Fruit fly (Drosophila melanogaster) whole organism, adult: ENCODE measurements around the gene CG33287.

Experiments used
- CG11617 ChIP-seq: fragments of 200-800 bp; sonication (Bioruptor generic); optimal IDR thresholded peaks from 2 replicates; lab custom pipeline; 2017; ENCODE audit warnings: mild to moderate bottlenecking, missing biosample characterization, missing genetic modification reagents, missing genetic modification characterization
- CG14711 ChIP-seq: fragments of 200-800 bp; sonication (Bioruptor generic); optimal IDR thresholded peaks from 2 replicates; lab custom pipeline; 2018; ENCODE audit warnings: missing biosample characterization, mild to moderate bottlenecking, missing genetic modification characterization, moderate library complexity
- CG33017 ChIP-seq: fragments of 200-800 bp; sonication (Bioruptor generic); optimal IDR thresholded peaks from 2 replicates; lab custom pipeline; 2018; ENCODE audit warnings: missing biosample characterization, mild to moderate bottlenecking, missing genetic modification characterization, moderate library complexity
- CG7045 ChIP-seq: fragments of 200-800 bp; sonication (Bioruptor generic); optimal IDR thresholded peaks from 2 replicates; lab custom pipeline; 2017; ENCODE audit warnings: missing biosample characterization, mild to moderate bottlenecking, missing genetic modification characterization
- CG7101 ChIP-seq: fragments of 200-800 bp; sonication (Bioruptor generic); optimal IDR thresholded peaks from 2 replicates; lab custom pipeline; 2018; ENCODE audit warnings: missing biosample characterization, mild to moderate bottlenecking, missing genetic modification characterization, moderate library complexity
- Clk ChIP-seq: fragments of 200-800 bp; sonication (Bioruptor generic); optimal IDR thresholded peaks from 2 replicates; lab custom pipeline; 2017; ENCODE audit warnings: missing biosample characterization, missing genetic modification characterization
- Crg-1 ChIP-seq: fragments of 200-800 bp; sonication (Bioruptor generic); optimal IDR thresholded peaks from 2 replicates; lab custom pipeline; 2016; ENCODE audit warnings: missing biosample characterization, missing genetic modification characterization
- Mnt ChIP-seq: fragments of 200-800 bp; sonication (Bioruptor generic); optimal IDR thresholded peaks from 2 replicates; lab custom pipeline; 2016; ENCODE audit warnings: missing biosample characterization, mild to moderate bottlenecking, missing genetic modification characterization
- cnc ChIP-seq, 2 experiments: fragments of >200 bp; optimal IDR thresholded peaks; 2 replicates each; lab custom pipeline; 2017
- kay ChIP-seq: fragments of 200-800 bp; sonication (Bioruptor generic); peaks from one replicate; lab custom pipeline; 2016; ENCODE audit warnings: missing biosample characterization, missing genetic modification characterization, borderline replicate concordance
- pad ChIP-seq: fragments of 200-800 bp; sonication (Bioruptor generic); optimal IDR thresholded peaks from 3 replicates; lab custom pipeline; 2017; ENCODE audit warnings: missing biosample characterization, missing genetic modification characterization, mild to moderate bottlenecking, moderate library complexity, missing genetic modification reagents
- tj ChIP-seq: fragments of 200-800 bp; sonication (Bioruptor generic); optimal IDR thresholded peaks from 3 replicates; lab custom pipeline; 2017; ENCODE audit warnings: missing biosample characterization, mild to moderate bottlenecking, missing genetic modification characterization, moderate library complexity
- toe ChIP-seq: fragments of 200-800 bp; sonication (Bioruptor generic); optimal IDR thresholded peaks from 2 replicates; lab custom pipeline; 2016; ENCODE audit warnings: missing biosample characterization, missing genetic modification characterization

dm6 chr3L:21013465-21013864, 43.0 kb upstream of the CG33287 start:
- TF ChIP-seq CG7045 (GFP tag; lab: Kevin White, UChicago) (no peak), Clk (GFP tag; lab: Kevin White, UChicago) (no peak), toe (GFP tag; lab: Kevin White, UChicago) (no peak), Crg-1 (no peak), CG7101 (tag; lab: Kevin White, UChicago) (no peak), Mnt (GFP tag; lab: Kevin White, UChicago) (no peak), pad (GFP tag; lab: Kevin White, UChicago) (no peak), cnc (optimal IDR thresholded peaks at IDR 0.05; lab: Kevin White, UChicago) (no peak), CG11617 (GFP tag; lab: Kevin White, UChicago) (no peak), tj (GFP tag; lab: Kevin White, UChicago) (no peak), kay (no peak), CG33017 (no peak), CG14711 (tag; lab: Kevin White, UChicago) (no peak)
